Worm (Caenorhabditis elegans) whole organism, L1 larva: ENCODE results near the gene str-238.

ENCODE experiments used
- C04F5.9 ChIP-seq: sonication (generic microtip); optimal IDR thresholded peaks from 2 replicates; lab custom pipeline; 2016; ENCODE audit warnings: missing genetic modification characterization, missing compliant biosample characterization
- C16A3.4 ChIP-seq: fragments of 150-350 bp; optimal IDR thresholded peaks from 2 replicates; lab custom pipeline; 2014; ENCODE audit warnings: missing biosample characterization, missing genetic modification characterization
- C34B4.2 ChIP-seq: sonication (generic microtip); optimal IDR thresholded peaks from 2 replicates; lab custom pipeline; 2017; ENCODE audit warnings: mild to moderate bottlenecking, missing genetic modification characterization, missing compliant biosample characterization
- Y116A8C.19 ChIP-seq: sonication (generic microtip); optimal IDR thresholded peaks from 2 replicates; lab custom pipeline; 2016; ENCODE audit warnings: missing compliant biosample characterization, missing genetic modification characterization, borderline replicate concordance
- aha-1 ChIP-seq: fragments of 150-350 bp; optimal IDR thresholded peaks from 2 replicates; lab custom pipeline; 2014; ENCODE audit warnings: missing biosample characterization, missing genetic modification characterization
- aly-2 ChIP-seq: fragments of 150-350 bp; optimal IDR thresholded peaks from 2 replicates; lab custom pipeline; 2014; ENCODE audit warnings: missing biosample characterization, missing genetic modification characterization
- blmp-1 ChIP-seq: fragments of 150-350 bp; optimal IDR thresholded peaks from 2 replicates; lab custom pipeline; 2014; ENCODE audit warnings: missing biosample characterization, missing genetic modification characterization
- ceh-8 ChIP-seq: fragments of 200-800 bp; sonication (Bioruptor generic); optimal IDR thresholded peaks from 2 replicates; lab custom pipeline; 2018; ENCODE audit warnings: mild to moderate bottlenecking, missing genetic modification characterization, moderate library complexity, missing compliant biosample characterization
- ceh-82 ChIP-seq, 3 experiments: fragments of 150-350 bp in 1 of 3; sonication (generic microtip) in 2 of 3; optimal IDR thresholded peaks; 2 replicates each; lab custom pipeline; 2014 to 2017; ENCODE audit warnings: missing biosample characterization in 3 of 3, missing genetic modification characterization in 3 of 3
- ces-1 ChIP-seq: fragments of 150-350 bp; optimal IDR thresholded peaks from 2 replicates; lab custom pipeline; 2014; ENCODE audit warnings: missing biosample characterization, missing genetic modification reagents, missing genetic modification characterization
- dpl-1 ChIP-seq, 3 experiments: fragments of 150-350 bp in 2 of 3; sonication (generic microtip) in 1 of 3; optimal IDR thresholded peaks; 2 replicates each; lab custom pipeline; 2014 to 2017; ENCODE audit warnings: missing biosample characterization in 3 of 3, missing genetic modification characterization in 3 of 3, missing genetic modification reagents in 3 of 3
- efl-1 ChIP-seq, 4 experiments: fragments of 150-350 bp; optimal IDR thresholded peaks in 3 of 4; peaks in 1 of 4; 1 replicate in 1 of 4; 2 replicates in 3 of 4; lab custom pipeline; 2014; ENCODE audit warnings: missing biosample characterization in 2 of 4, missing genetic modification characterization in 2 of 4, missing genetic modification reagents in 2 of 4
- efl-3 ChIP-seq: fragments of 200-800 bp; sonication (Bioruptor generic); optimal IDR thresholded peaks from 2 replicates; lab custom pipeline; 2018; ENCODE audit warnings: mild to moderate bottlenecking, missing genetic modification characterization, missing compliant biosample characterization
- egl-13 ChIP-seq: sonication (generic microtip); optimal IDR thresholded peaks from 2 replicates; lab custom pipeline; 2016; ENCODE audit warnings: missing genotype, missing genetic modification reagents, missing genetic modification characterization, missing compliant biosample characterization
- elt-2 ChIP-seq: sonication (generic microtip); optimal IDR thresholded peaks from 2 replicates; lab custom pipeline; 2016; ENCODE audit warnings: missing genetic modification characterization, mild to moderate bottlenecking, inconsistent platforms, missing compliant biosample characterization, missing genetic modification reagents
- elt-3 ChIP-seq, 6 experiments: fragments of 150-350 bp in 1 of 6; sonication (generic microtip); optimal IDR thresholded peaks; 2 replicates each; lab custom pipeline; 2017 to 2018; ENCODE audit warnings: missing biosample characterization in 6 of 6, missing genetic modification characterization in 6 of 6, inconsistent platforms in 1 of 6
- fkh-4 ChIP-seq: sonication (generic microtip); optimal IDR thresholded peaks from 2 replicates; lab custom pipeline; 2016; ENCODE audit warnings: missing compliant biosample characterization, missing genetic modification characterization, borderline replicate concordance
- fos-1 ChIP-seq: fragments of 150-350 bp; optimal IDR thresholded peaks from 2 replicates; lab custom pipeline; 2014; ENCODE audit warnings: missing biosample characterization, missing genetic modification characterization
- hlh-4 ChIP-seq: sonication (generic microtip); optimal IDR thresholded peaks from 2 replicates; lab custom pipeline; 2016; ENCODE audit warnings: mild to moderate bottlenecking, missing genetic modification characterization, missing compliant biosample characterization
- hpl-2 ChIP-seq: fragments of 150-350 bp; optimal IDR thresholded peaks from 2 replicates; lab custom pipeline; 2014; ENCODE audit warnings: missing biosample characterization, missing genetic modification reagents, missing genetic modification characterization
- jun-1 ChIP-seq: fragments of 150-350 bp; optimal IDR thresholded peaks from 2 replicates; lab custom pipeline; 2014; ENCODE audit warnings: missing biosample characterization, missing genetic modification reagents, missing genetic modification characterization
- lin-13 ChIP-seq: fragments of 150-350 bp; optimal IDR thresholded peaks from 2 replicates; lab custom pipeline; 2014; ENCODE audit warnings: missing biosample characterization, missing genetic modification reagents, missing genetic modification characterization
- lin-14 ChIP-seq: fragments of 200-800 bp; sonication (Bioruptor generic); optimal IDR thresholded peaks from 2 replicates; lab custom pipeline; 2018; ENCODE audit warnings: mild to moderate bottlenecking, missing genetic modification characterization, moderate library complexity, missing compliant biosample characterization
- lin-15B ChIP-seq: fragments of 150-350 bp; sonication (generic microtip); optimal IDR thresholded peaks from 3 replicates; lab custom pipeline; 2014; ENCODE audit warnings: missing biosample characterization, missing genetic modification characterization
- lin-35 ChIP-seq, 2 experiments: fragments of 150-350 bp; optimal IDR thresholded peaks; 2 replicates each; lab custom pipeline; 2014; ENCODE audit warnings: missing biosample characterization in 2 of 2, missing genetic modification characterization in 2 of 2, missing genetic modification reagents in 2 of 2
- lir-3 ChIP-seq: sonication (generic microtip); optimal IDR thresholded peaks from 2 replicates; lab custom pipeline; 2016; ENCODE audit warnings: mild to moderate bottlenecking, missing genetic modification characterization, moderate library complexity, missing compliant biosample characterization; ENCODE audit not compliant: poor library complexity
- mdl-1 ChIP-seq, 2 experiments: fragments of 150-350 bp; optimal IDR thresholded peaks; 2 replicates each; lab custom pipeline; 2014 to 2017; ENCODE audit warnings: missing biosample characterization in 2 of 2, missing genetic modification characterization in 2 of 2, inconsistent platforms in 1 of 2
- nhr-12 ChIP-seq: sonication (generic microtip); optimal IDR thresholded peaks from 2 replicates; lab custom pipeline; 2017; ENCODE audit warnings: missing biosample characterization, missing genetic modification characterization
- nhr-237 ChIP-seq: fragments of 150-350 bp; optimal IDR thresholded peaks from 2 replicates; lab custom pipeline; 2014; ENCODE audit warnings: missing biosample characterization, missing genetic modification characterization
- nhr-28 ChIP-seq: fragments of 150-350 bp; optimal IDR thresholded peaks from 2 replicates; lab custom pipeline; 2014; ENCODE audit warnings: missing biosample characterization, missing genetic modification characterization
- nhr-71 ChIP-seq: sonication (generic microtip); optimal IDR thresholded peaks from 2 replicates; lab custom pipeline; 2016; ENCODE audit warnings: mild to moderate bottlenecking, missing genetic modification characterization, moderate library complexity, missing compliant biosample characterization
- nhr-76 ChIP-seq: sonication (generic microtip); optimal IDR thresholded peaks from 2 replicates; lab custom pipeline; 2017; ENCODE audit warnings: missing biosample characterization, missing genetic modification characterization
- nhr-85 ChIP-seq: sonication (generic microtip); peaks from one replicate; lab custom pipeline; 2016; ENCODE audit warnings: missing genetic modification characterization, inconsistent platforms, missing compliant biosample characterization
- nhr-90 ChIP-seq: sonication (generic microtip); optimal IDR thresholded peaks from 2 replicates; lab custom pipeline; 2016; ENCODE audit warnings: mild to moderate bottlenecking, missing genetic modification characterization, missing compliant biosample characterization; ENCODE audit not compliant: poor library complexity
- pqm-1 ChIP-seq: sonication (generic microtip); optimal IDR thresholded peaks from 3 replicates; lab custom pipeline; 2017; ENCODE audit warnings: missing biosample characterization, missing genetic modification characterization
- rnt-1 ChIP-seq: sonication (generic microtip); optimal IDR thresholded peaks from 2 replicates; lab custom pipeline; 2016; ENCODE audit warnings: mild to moderate bottlenecking, missing genetic modification characterization, moderate library complexity, missing compliant biosample characterization
- skn-1 ChIP-seq: fragments of 150-350 bp; optimal IDR thresholded peaks from 2 replicates; lab custom pipeline; 2014; ENCODE audit warnings: missing biosample characterization, missing genetic modification characterization
- snpc-4 ChIP-seq: fragments of 150-350 bp; optimal IDR thresholded peaks from 2 replicates; lab custom pipeline; 2014; ENCODE audit warnings: missing biosample characterization, missing genetic modification characterization
- snu-23 ChIP-seq: sonication (generic microtip); optimal IDR thresholded peaks from 2 replicates; lab custom pipeline; 2016; ENCODE audit warnings: missing genetic modification characterization, missing compliant biosample characterization
- sox-4 ChIP-seq: sonication (generic microtip); optimal IDR thresholded peaks from 2 replicates; lab custom pipeline; 2016; ENCODE audit warnings: missing genetic modification characterization, missing compliant biosample characterization
- sptf-1 ChIP-seq: fragments of 150-350 bp; optimal IDR thresholded peaks from 2 replicates; lab custom pipeline; 2014; ENCODE audit warnings: missing biosample characterization, missing genetic modification characterization
- tbx-2 ChIP-seq: sonication (generic microtip); optimal IDR thresholded peaks from 2 replicates; lab custom pipeline; 2016; ENCODE audit warnings: missing genetic modification characterization, missing compliant biosample characterization
- unc-98 ChIP-seq: fragments of 200-800 bp; sonication (Bioruptor generic); IDR thresholded peaks from 2 replicates; pipeline ENCODE4 v1.3.6; 2022; ENCODE audit warnings: missing genetic modification characterization, missing compliant biosample characterization
- vab-15 ChIP-seq: sonication (generic microtip); optimal IDR thresholded peaks from 2 replicates; lab custom pipeline; 2017; ENCODE audit warnings: missing genotype, mild to moderate bottlenecking, missing genetic modification characterization, missing compliant biosample characterization
- xbp-1 ChIP-seq: sonication (generic microtip); optimal IDR thresholded peaks from 2 replicates; lab custom pipeline; 2016; ENCODE audit warnings: missing genetic modification characterization, missing compliant biosample characterization
- zag-1 ChIP-seq: fragments of 150-350 bp; optimal IDR thresholded peaks from 2 replicates; lab custom pipeline; 2014; ENCODE audit warnings: missing biosample characterization, missing genetic modification characterization
- zip-4 ChIP-seq: fragments of 200-800 bp; sonication (Bioruptor generic); optimal IDR thresholded peaks from 2 replicates; lab custom pipeline; 2018; ENCODE audit warnings: mild to moderate bottlenecking, missing genetic modification characterization, moderate library complexity, missing compliant biosample characterization
- ztf-11 ChIP-seq, 2 experiments: sonication (generic microtip); optimal IDR thresholded peaks; 2 replicates each; lab custom pipeline; 2016 to 2017; ENCODE audit warnings: missing genetic modification characterization in 2 of 2, missing biosample characterization in 1 of 2, missing compliant biosample characterization in 1 of 2

The str-238 gene

ce11 chrV:728822-729493 lies 35.9 kb upstream of the str-238 start (continued):
- TF ChIP-seq nhr-237 (tag; lab: Kevin White, UChicago): no peak
- peak in 2 of 6 experiments; percentile 13 to 83 for TF ChIP-seq elt-3 (tag; optimal IDR thresholded peaks at IDR 0.05; lab: Kevin White, UChicago)
- TF ChIP-seq aha-1 (tag; lab: Kevin White, UChicago): no peak
- peak; percentile 82 for TF ChIP-seq snu-23
- TF ChIP-seq efl-3: no peak
- no peak for TF ChIP-seq aly-2 (tag; lab: Kevin White, UChicago)
- TF ChIP-seq nhr-76 (tag; lab: Kevin White, UChicago): no peak
- TF ChIP-seq nhr-28 (tag; lab: Kevin White, UChicago): no peak
- no peak for TF ChIP-seq zag-1
- TF ChIP-seq fos-1: no peak
- peak; percentile 71 for TF ChIP-seq tbx-2
- TF ChIP-seq lin-35 (GFP tag; optimal IDR thresholded peaks at IDR 0.05; lab: Kevin White, UChicago): peak in 1 of 2 experiments; percentile 76
- no peak for TF ChIP-seq zip-4 (GFP tag; lab: Kevin White, UChicago)
- peak; percentile 96 for TF ChIP-seq nhr-71 (tag; lab: Kevin White, UChicago)
- no peak for TF ChIP-seq skn-1 (tag; lab: Kevin White, UChicago)
- no peak for TF ChIP-seq lin-13 (GFP tag; lab: Kevin White, UChicago)
- peak; percentile 75 for TF ChIP-seq nhr-85 (tag; lab: Kevin White, UChicago)
- TF ChIP-seq snpc-4: no peak
- no peak for TF ChIP-seq lin-15B
- TF ChIP-seq C34B4.2 (tag; lab: Kevin White, UChicago): no peak
- peak; percentile 44 for TF ChIP-seq C04F5.9 (tag; lab: Kevin White, UChicago)
- no peak for TF ChIP-seq ceh-8 (GFP tag; lab: Kevin White, UChicago)
- TF ChIP-seq, all 84 proteins: peak for 31

- TF ChIP-seq ces-1 (GFP tag; lab: Kevin White, UChicago): no peak
- TF ChIP-seq snpc-4: no peak
- TF ChIP-seq skn-1 (tag; lab: Kevin White, UChicago): no peak
- peak in 2 of 6 experiments; percentile 45 to 48 for TF ChIP-seq elt-3 (tag; optimal IDR thresholded peaks at IDR 0.05; lab: Kevin White, UChicago)
- TF ChIP-seq sptf-1: no peak
- TF ChIP-seq efl-1 (optimal IDR thresholded peaks at IDR 0.05; lab: Kevin White, UChicago): peak in 1 of 2 experiments; percentile 6
- no peak for TF ChIP-seq efl-1 (GFP tag; optimal IDR thresholded peaks at IDR 0.05 in 1 of 2; lab: Kevin White, UChicago)
- TF ChIP-seq ceh-8 (GFP tag; lab: Kevin White, UChicago): no peak
- TF ChIP-seq vab-15: no peak
- no peak for TF ChIP-seq ceh-82 (tag; optimal IDR thresholded peaks at IDR 0.05; lab: Kevin White, UChicago)
- peak; percentile 74 for TF ChIP-seq nhr-90 (tag; lab: Kevin White, UChicago)
- TF ChIP-seq jun-1 (tag; lab: Kevin White, UChicago): no peak
- no peak for TF ChIP-seq zag-1
- no peak for TF ChIP-seq hlh-4
- TF ChIP-seq pqm-1 (tag; lab: Kevin White, UChicago): no peak
- TF ChIP-seq lin-35 (GFP tag; optimal IDR thresholded peaks at IDR 0.05; lab: Kevin White, UChicago): peak in 1 of 2 experiments; percentile 77
- no peak for TF ChIP-seq dpl-1 (GFP tag; optimal IDR thresholded peaks at IDR 0.05; lab: Kevin White, UChicago)
- TF ChIP-seq C04F5.9 (tag; lab: Kevin White, UChicago): peak; percentile 37
- TF ChIP-seq blmp-1 (tag; lab: Kevin White, UChicago): peak; percentile 13
- peak; percentile 71 for TF ChIP-seq lin-14 (GFP tag; lab: Kevin White, UChicago)
- TF ChIP-seq nhr-237 (tag; lab: Kevin White, UChicago): no peak
- TF ChIP-seq C16A3.4 (tag; lab: Kevin White, UChicago): peak; percentile 49
- TF ChIP-seq mdl-1 (tag; optimal IDR thresholded peaks at IDR 0.05; lab: Kevin White, UChicago): peak in 1 of 2 experiments; percentile 73
- TF ChIP-seq Y116A8C.19 (tag; lab: Kevin White, UChicago): no peak
- TF ChIP-seq sox-4 (tag; lab: Kevin White, UChicago): no peak
- TF ChIP-seq egl-13 (tag; lab: Kevin White, UChicago): no peak
- TF ChIP-seq ztf-11 (tag; optimal IDR thresholded peaks at IDR 0.05; lab: Kevin White, UChicago): peak in 1 of 2 experiments; percentile 32
- peak; percentile 63 for TF ChIP-seq tbx-2
- TF ChIP-seq lir-3 (tag; lab: Kevin White, UChicago): peak; percentile 61
- no peak for TF ChIP-seq unc-98 (GFP tag; lab: Robert Waterston, UW)
- TF ChIP-seq hpl-2 (GFP tag; lab: Kevin White, UChicago): no peak
- no peak for TF ChIP-seq nhr-12 (tag; lab: Kevin White, UChicago)
- peak; percentile 71 for TF ChIP-seq nhr-85 (tag; lab: Kevin White, UChicago)
- TF ChIP-seq fos-1: no peak
- TF ChIP-seq xbp-1: peak; percentile 5
- TF ChIP-seq rnt-1 (tag; lab: Kevin White, UChicago): peak; percentile 44
- no peak for TF ChIP-seq fkh-4 (tag; lab: Kevin White, UChicago)
- TF ChIP-seq elt-2 (tag; lab: Kevin White, UChicago): peak; percentile 90
- peak; percentile 64 for TF ChIP-seq snu-23
Observed at ce11 chrV:730216-730615, 34.6 kb upstream of the str-238 start.
